Worm (Caenorhabditis elegans) whole organism, young adult: ENCODE data around the gene klp-18.
A peak's percentile ranks its signal among the peaks of the same experiment; 100 is the strongest.

ENCODE experiments used
- B0336.3 ChIP-seq: fragments of 200-800 bp; sonication (Bioruptor generic); IDR thresholded peaks from 2 replicates; pipeline ENCODE4 v1.3.6; 2022; ENCODE audit warnings: missing genetic modification characterization, missing compliant biosample characterization
- D2030.7 ChIP-seq: fragments of 200-800 bp; sonication (Bioruptor generic); IDR thresholded peaks from 2 replicates; pipeline ENCODE4 v1.3.6; 2022; ENCODE audit warnings: missing genetic modification reagents, missing genetic modification characterization, missing compliant biosample characterization
- F22D6.2 ChIP-seq: sonication (generic microtip); optimal IDR thresholded peaks from 2 replicates; lab custom pipeline; 2016; ENCODE audit warnings: mild to moderate bottlenecking, missing genetic modification characterization, missing compliant biosample characterization
- F37B4.10 ChIP-seq: fragments of 200-800 bp; sonication (Bioruptor generic); IDR thresholded peaks from 2 replicates; pipeline ENCODE4 v1.3.6; 2022; ENCODE audit warnings: missing genetic modification characterization, missing compliant biosample characterization
- F49E8.2 ChIP-seq: sonication (generic microtip); optimal IDR thresholded peaks from 3 replicates; lab custom pipeline; 2017; ENCODE audit warnings: missing genetic modification characterization, mild to moderate bottlenecking, missing compliant biosample characterization, antibody characterized with exemption, moderate library complexity; ENCODE audit not compliant: insufficient read depth
- F57C9.4 ChIP-seq: sonication (generic microtip); optimal IDR thresholded peaks from 2 replicates; lab custom pipeline; 2017; ENCODE audit warnings: mild to moderate bottlenecking, missing genetic modification characterization, missing compliant biosample characterization
- K11D2.4 ChIP-seq: fragments of 200-800 bp; sonication (Bioruptor generic); IDR thresholded peaks from 2 replicates; pipeline ENCODE4 v1.3.6; 2022; ENCODE audit warnings: missing genetic modification reagents, missing genetic modification characterization, missing compliant biosample characterization
- T26A5.8 ChIP-seq: sonication (generic microtip); optimal IDR thresholded peaks from 2 replicates; lab custom pipeline; 2016; ENCODE audit warnings: missing genetic modification characterization, missing compliant biosample characterization
- Y53G8AR.9 ChIP-seq: fragments of 200-800 bp; sonication (Bioruptor generic); conservative IDR thresholded peaks from 2 replicates; pipeline ENCODE4 v1.3.6; 2022; ENCODE audit warnings: missing genetic modification reagents, missing genetic modification characterization, missing compliant biosample characterization
- Y79H2A.3 ChIP-seq: fragments of 200-800 bp; sonication (Bioruptor generic); conservative IDR thresholded peaks from 2 replicates; pipeline ENCODE4 v1.3.6; 2022; ENCODE audit warnings: missing genetic modification reagents, missing genetic modification characterization, missing compliant biosample characterization
- aptf-2 ChIP-seq: fragments of 200-800 bp; sonication (Bioruptor generic); conservative IDR thresholded peaks from 2 replicates; pipeline ENCODE4 v1.3.6; 2022; ENCODE audit warnings: missing genetic modification reagents, missing genetic modification characterization, missing compliant biosample characterization
- aptf-3 ChIP-seq: fragments of 200-800 bp; sonication (Bioruptor generic); IDR thresholded peaks from 2 replicates; pipeline ENCODE4 v1.3.6; 2022; ENCODE audit warnings: missing genetic modification characterization, missing compliant biosample characterization
- atf-7 ChIP-seq: sonication (generic microtip); optimal IDR thresholded peaks from 2 replicates; lab custom pipeline; 2017; ENCODE audit warnings: mild to moderate bottlenecking, missing genetic modification characterization, missing compliant biosample characterization
- athp-1 ChIP-seq: sonication (generic microtip); optimal IDR thresholded peaks from 2 replicates; lab custom pipeline; 2017; ENCODE audit warnings: mild to moderate bottlenecking, missing genetic modification characterization, missing compliant biosample characterization
- bed-1 ChIP-seq: fragments of 200-800 bp; sonication (Bioruptor generic); IDR thresholded peaks from 2 replicates; pipeline ENCODE4 v1.3.6; 2022; ENCODE audit warnings: missing genetic modification reagents, missing genetic modification characterization, missing compliant biosample characterization
- ccch-3 ChIP-seq: fragments of 200-800 bp; sonication (Bioruptor generic); optimal IDR thresholded peaks from 2 replicates; lab custom pipeline; 2018; ENCODE audit warnings: mild to moderate bottlenecking, missing genetic modification characterization, missing compliant biosample characterization
- cebp-1 ChIP-seq, 2 experiments: fragments of 200-800 bp in 1 of 2; sonication (Bioruptor generic) in 1 of 2; sonication (generic microtip) in 1 of 2; IDR thresholded peaks in 1 of 2; optimal IDR thresholded peaks in 1 of 2; 2 replicates each; pipeline versions ENCODE4 v1.3.6 to Lab custom; 2017 to 2022; ENCODE audit warnings: missing compliant biosample characterization in 2 of 2, missing genetic modification characterization in 2 of 2, mild to moderate bottlenecking in 1 of 2, missing genetic modification reagents in 1 of 2, moderate library complexity in 1 of 2
- egl-18 ChIP-seq: fragments of 200-800 bp; sonication (Bioruptor generic); IDR thresholded peaks from 2 replicates; pipeline ENCODE4 v1.3.6; 2022; ENCODE audit warnings: missing genetic modification reagents, missing genetic modification characterization, missing compliant biosample characterization
- egl-44 ChIP-seq: fragments of 200-800 bp; sonication (Bioruptor generic); IDR thresholded peaks from 2 replicates; pipeline ENCODE4 v1.3.6; 2022; ENCODE audit warnings: missing genetic modification reagents, missing genetic modification characterization, missing compliant biosample characterization
- egrh-3 ChIP-seq: fragments of 200-800 bp; sonication (Bioruptor generic); IDR thresholded peaks from 2 replicates; pipeline ENCODE4 v1.3.6; 2022; ENCODE audit warnings: missing genetic modification reagents, missing genetic modification characterization, missing compliant biosample characterization
- hmg-1.2 ChIP-seq: fragments of 200-800 bp; sonication (Bioruptor generic); IDR thresholded peaks from 2 replicates; pipeline ENCODE4 v1.3.6; 2022; ENCODE audit warnings: missing genetic modification reagents, missing genetic modification characterization, missing compliant biosample characterization
- let-526 ChIP-seq: fragments of 200-800 bp; sonication (Bioruptor generic); IDR thresholded peaks from 2 replicates; pipeline ENCODE4 v1.3.6; 2022; ENCODE audit warnings: missing genetic modification reagents, missing genetic modification characterization, missing compliant biosample characterization
- madf-8 ChIP-seq: fragments of 200-800 bp; sonication (Bioruptor generic); conservative IDR thresholded peaks from 2 replicates; pipeline ENCODE4 v1.3.6; 2022; ENCODE audit warnings: missing genetic modification reagents, missing genetic modification characterization, missing compliant biosample characterization
- mcd-1 ChIP-seq: fragments of 200-800 bp; sonication (Bioruptor generic); IDR thresholded peaks from 2 replicates; pipeline ENCODE4 v1.3.6; 2022; ENCODE audit warnings: missing genetic modification reagents, missing genetic modification characterization, missing compliant biosample characterization
- mxl-1 ChIP-seq: sonication (generic microtip); optimal IDR thresholded peaks from 2 replicates; lab custom pipeline; 2016; ENCODE audit warnings: missing genetic modification characterization, missing compliant biosample characterization
- nfya-1 ChIP-seq: sonication (generic microtip); optimal IDR thresholded peaks from 2 replicates; lab custom pipeline; 2017; ENCODE audit warnings: antibody characterized with exemption, missing compliant biosample characterization, missing genetic modification characterization, borderline replicate concordance; ENCODE audit not compliant: insufficient read depth
- nhr-120 ChIP-seq: fragments of 200-800 bp; sonication (Bioruptor generic); IDR thresholded peaks from 2 replicates; pipeline ENCODE4 v1.3.6; 2022; ENCODE audit warnings: missing genetic modification characterization, missing compliant biosample characterization
- nhr-80 ChIP-seq: sonication (generic microtip); optimal IDR thresholded peaks from 2 replicates; lab custom pipeline; 2016; ENCODE audit warnings: missing genetic modification characterization, missing compliant biosample characterization
- pha-4 ChIP-seq: fragments of 150-350 bp; sonication (generic microtip); optimal IDR thresholded peaks from 2 replicates; lab custom pipeline; 2014; ENCODE audit warnings: missing biosample characterization, missing genetic modification reagents, missing genetic modification characterization
- sea-2 ChIP-seq: fragments of 200-800 bp; sonication (Bioruptor generic); IDR thresholded peaks from 2 replicates; pipeline ENCODE4 v1.3.6; 2022; ENCODE audit warnings: missing genetic modification characterization, missing compliant biosample characterization
- snpc-1.1 ChIP-seq: sonication (generic microtip); optimal IDR thresholded peaks from 2 replicates; lab custom pipeline; 2017; ENCODE audit warnings: missing genetic modification characterization, mild to moderate bottlenecking, missing compliant biosample characterization, antibody characterized with exemption, moderate library complexity, missing genotype, missing genetic modification reagents; ENCODE audit not compliant: insufficient read depth
- snpc-1.3 ChIP-seq: sonication (generic microtip); optimal IDR thresholded peaks from 2 replicates; lab custom pipeline; 2017; ENCODE audit warnings: missing genetic modification characterization, mild to moderate bottlenecking, missing compliant biosample characterization, antibody characterized with exemption, moderate library complexity, missing genotype, missing genetic modification reagents; ENCODE audit not compliant: insufficient read depth
- snpc-4 ChIP-seq, 5 experiments: fragments of 150-350 bp in 1 of 5; sonication (generic microtip) in 4 of 5; optimal IDR thresholded peaks; 2 replicates each; lab custom pipeline; 2014 to 2018; ENCODE audit warnings: missing genetic modification characterization in 5 of 5, missing biosample characterization in 3 of 5, antibody characterized with exemption in 2 of 5, mild to moderate bottlenecking in 2 of 5, missing compliant biosample characterization in 2 of 5, missing genotype in 2 of 5, moderate library complexity in 2 of 5, missing genetic modification reagents in 1 of 5
- tbp1 ChIP-seq: fragments of 200-800 bp; sonication (Bioruptor generic); optimal IDR thresholded peaks from 2 replicates; lab custom pipeline; 2018; ENCODE audit warnings: mild to moderate bottlenecking, missing genetic modification characterization, missing compliant biosample characterization
- tlf-1 ChIP-seq: fragments of 200-800 bp; sonication (Bioruptor generic); optimal IDR thresholded peaks from 2 replicates; lab custom pipeline; 2018; ENCODE audit warnings: mild to moderate bottlenecking, missing genetic modification characterization, missing compliant biosample characterization
- unc-130 ChIP-seq: sonication (generic microtip); optimal IDR thresholded peaks from 2 replicates; lab custom pipeline; 2016; ENCODE audit warnings: missing genetic modification reagents, missing genetic modification characterization, missing compliant biosample characterization
- zfh-2 ChIP-seq: fragments of 200-800 bp; sonication (Bioruptor generic); conservative IDR thresholded peaks from 2 replicates; pipeline ENCODE4 v1.3.6; 2022; ENCODE audit warnings: missing genetic modification reagents, missing genetic modification characterization, missing compliant biosample characterization
- zim-3 ChIP-seq: sonication (generic microtip); optimal IDR thresholded peaks from 2 replicates; lab custom pipeline; 2017; ENCODE audit warnings: mild to moderate bottlenecking, missing genetic modification characterization, moderate library complexity, missing compliant biosample characterization
- ztf-25 ChIP-seq: fragments of 200-800 bp; sonication (Bioruptor generic); IDR thresholded peaks from 2 replicates; pipeline ENCODE4 v1.3.6; 2022; ENCODE audit warnings: missing genetic modification reagents, missing genetic modification characterization, missing compliant biosample characterization
- ztf-6 ChIP-seq: fragments of 200-800 bp; sonication (Bioruptor generic); IDR thresholded peaks from 2 replicates; pipeline ENCODE4 v1.3.6; 2022; ENCODE audit warnings: missing genetic modification reagents, missing genetic modification characterization, missing compliant biosample characterization

Gene klp-18

ce11 chrIV:7012731-7013445 is 27.1 kb upstream of the klp-18 start:
- TF ChIP-seq B0336.3 (GFP tag; lab: Robert Waterston, UW) (no peak), F22D6.2 (tag; lab: Kevin White, UChicago) (no peak), egrh-3 (GFP tag; lab: Robert Waterston, UW) (peak; percentile 41; the same call in 1 of the 2 replicates), hmg-1.2 (no peak), K11D2.4 (GFP tag; lab: Robert Waterston, UW) (no peak), Y53G8AR.9 (GFP tag; lab: Robert Waterston, UW) (no peak), snpc-4 (GFP tag; optimal IDR thresholded peaks at IDR 0.05; lab: Kevin White, UChicago) (no peak), snpc-4 (tag; optimal IDR thresholded peaks at IDR 0.05; lab: Kevin White, UChicago) (peak in 1 of 4 experiments; percentile 5), Y79H2A.3 (GFP tag; lab: Robert Waterston, UW) (no peak), egl-44 (GFP tag; lab: Robert Waterston, UW) (no peak), atf-7 (tag; lab: Kevin White, UChicago) (no peak), F37B4.10 (GFP tag; lab: Robert Waterston, UW) (no peak), ztf-25 (GFP tag; lab: Robert Waterston, UW) (no peak), egl-18 (GFP tag; lab: Robert Waterston, UW) (no peak), tbp1 (GFP tag; lab: Kevin White, UChicago) (no peak), snpc-1.1 (tag; lab: Kevin White, UChicago) (no peak), zfh-2 (GFP tag; lab: Robert Waterston, UW) (peak; percentile 79), aptf-2 (no peak), T26A5.8 (no peak), mcd-1 (GFP tag; lab: Robert Waterston, UW) (no peak), zim-3 (tag; lab: Kevin White, UChicago) (no peak), ztf-6 (GFP tag; lab: Robert Waterston, UW) (no peak)

ce11 chrIV:7016502-7016901 is 23.5 kb upstream of the klp-18 start:
- TF ChIP-seq tlf-1 (GFP tag; lab: Kevin White, UChicago) (no peak), nhr-80 (tag; lab: Kevin White, UChicago) (peak; percentile 9), hmg-1.2 (peak; percentile 41; the same call in 1 of the 2 replicates), snpc-1.3 (no peak), cebp-1 (GFP tag; IDR thresholded peaks at IDR 0.05; lab: Robert Waterston, UW) (no peak), cebp-1 (tag; optimal IDR thresholded peaks at IDR 0.05; lab: Kevin White, UChicago) (peak; percentile 54)

ce11 chrIV:7017123-7017674 is 22.8 kb upstream of the klp-18 start, which contains the start of gene gldi-4:
gldi-4 (plus strand) TSS chrIV:7017624.
- TF ChIP-seq unc-130 (GFP tag; lab: Kevin White, UChicago) (no peak), egl-44 (GFP tag; lab: Robert Waterston, UW) (no peak), F22D6.2 (tag; lab: Kevin White, UChicago) (no peak), ccch-3 (GFP tag; lab: Kevin White, UChicago) (no peak), bed-1 (GFP tag; lab: Robert Waterston, UW) (no peak), let-526 (GFP tag; lab: Robert Waterston, UW) (no peak), madf-8 (GFP tag; lab: Robert Waterston, UW) (no peak), mxl-1 (tag; lab: Kevin White, UChicago) (no peak), Y79H2A.3 (GFP tag; lab: Robert Waterston, UW) (no peak), sea-2 (GFP tag; lab: Robert Waterston, UW) (no peak), ztf-25 (GFP tag; lab: Robert Waterston, UW) (no peak), athp-1 (no peak), F49E8.2 (tag; lab: Kevin White, UChicago) (no peak), nfya-1 (no peak), aptf-3 (GFP tag; lab: Robert Waterston, UW) (no peak), nhr-120 (GFP tag; lab: Robert Waterston, UW) (no peak), D2030.7 (GFP tag; lab: Robert Waterston, UW) (no peak), pha-4 (tag; lab: Kevin White, UChicago) (no peak), F57C9.4 (no peak), Y53G8AR.9 (GFP tag; lab: Robert Waterston, UW) (no peak)
